Worm (Caenorhabditis elegans) whole organism, mixed stage, embryonic: ENCODE data around the gene Y32H12A.6.

Experiments
- blmp-1 ChIP-seq: fragments of 150-350 bp; optimal IDR thresholded peaks from 2 replicates; lab custom pipeline; 2014; ENCODE audit warnings: missing biosample characterization, missing genetic modification characterization
- ham-2 ChIP-seq: fragments of 200-800 bp; sonication (Bioruptor generic); optimal IDR thresholded peaks from 2 replicates; lab custom pipeline; 2018; ENCODE audit warnings: mild to moderate bottlenecking, missing genetic modification characterization, missing compliant biosample characterization
- lsy-2 ChIP-seq: fragments of 150-350 bp; optimal IDR thresholded peaks from 2 replicates; lab custom pipeline; 2014; ENCODE audit warnings: missing biosample characterization, missing genetic modification characterization
- nhr-12 ChIP-seq: fragments of 150-350 bp; optimal IDR thresholded peaks from 2 replicates; lab custom pipeline; 2014; ENCODE audit warnings: missing biosample characterization, missing genetic modification characterization
- nhr-237 ChIP-seq: fragments of 150-350 bp; optimal IDR thresholded peaks from 2 replicates; lab custom pipeline; 2014; ENCODE audit warnings: missing biosample characterization, missing genetic modification characterization
- nhr-28 ChIP-seq: fragments of 150-350 bp; optimal IDR thresholded peaks from 2 replicates; lab custom pipeline; 2014; ENCODE audit warnings: missing biosample characterization, missing genetic modification characterization
- unc-39 ChIP-seq: fragments of 150-350 bp; optimal IDR thresholded peaks from 2 replicates; lab custom pipeline; 2014; ENCODE audit warnings: missing biosample characterization, missing genetic modification characterization
- ztf-11 ChIP-seq: fragments of 150-350 bp; optimal IDR thresholded peaks from 2 replicates; lab custom pipeline; 2014; ENCODE audit warnings: missing biosample characterization, missing genetic modification characterization

DNA sequence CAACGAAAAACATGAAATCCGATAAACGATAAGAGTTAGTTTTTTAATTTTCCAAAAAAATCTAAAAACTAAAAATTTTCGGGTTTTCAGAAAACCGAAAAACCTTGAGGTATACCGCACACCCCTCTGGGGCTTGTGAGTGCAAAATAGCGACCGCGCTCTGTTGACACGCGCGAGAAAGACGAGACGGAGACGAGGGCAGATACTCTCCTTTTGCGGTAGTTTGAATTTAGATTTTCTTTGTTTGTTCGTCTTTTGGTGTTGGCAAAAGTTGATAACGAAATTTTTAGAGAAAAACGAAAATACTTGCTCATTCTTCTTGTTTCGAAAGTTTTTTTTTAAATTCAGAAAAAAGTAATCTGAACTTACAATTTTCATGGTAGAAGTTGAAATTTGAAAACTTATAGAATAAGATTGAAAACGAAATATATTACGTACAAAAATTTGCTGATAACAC, 23.7 kb upstream of the Y32H12A.6 start, which contains the start of the genes W03A5.2 and Y32H12A.8:
- TF ChIP-seq unc-39 (tag; lab: Kevin White, UChicago) = no peak
- peak; percentile 33 for TF ChIP-seq nhr-237 (tag; lab: Kevin White, UChicago)
- no peak for TF ChIP-seq blmp-1
- TF ChIP-seq ham-2 (GFP tag; lab: Kevin White, UChicago) = no peak
- no peak for TF ChIP-seq ztf-11 (tag; lab: Kevin White, UChicago)
- peak; percentile 68 for TF ChIP-seq lsy-2 (tag; lab: Kevin White, UChicago)
- TF ChIP-seq nhr-28 (tag; lab: Kevin White, UChicago) = no peak
- no peak for TF ChIP-seq nhr-12
